Worm (Caenorhabditis elegans) whole organism, late embryonic: ENCODE results near the gene ZK550.2.

Source experiments
- K02D7.2 ChIP-seq: sonication (generic microtip); optimal IDR thresholded peaks from 2 replicates; lab custom pipeline; 2017; ENCODE audit warnings: mild to moderate bottlenecking, missing genetic modification characterization, missing compliant biosample characterization
- dve-1 ChIP-seq: sonication (generic microtip); optimal IDR thresholded peaks from 2 replicates; lab custom pipeline; 2017; ENCODE audit warnings: antibody characterized with exemption, mild to moderate bottlenecking, missing genetic modification characterization, missing compliant biosample characterization
- eyg-1 ChIP-seq: sonication (generic microtip); optimal IDR thresholded peaks from 2 replicates; lab custom pipeline; 2016; ENCODE audit warnings: missing genotype, missing genetic modification characterization, missing compliant biosample characterization
- fax-1 ChIP-seq: sonication (generic microtip); optimal IDR thresholded peaks from 2 replicates; lab custom pipeline; 2016; ENCODE audit warnings: missing genotype, missing genetic modification characterization, missing compliant biosample characterization
- fkh-10 ChIP-seq: fragments of 150-350 bp; optimal IDR thresholded peaks from 2 replicates; lab custom pipeline; 2014; ENCODE audit warnings: missing biosample characterization, missing genetic modification reagents, missing genetic modification characterization
- hlh-30 ChIP-seq: sonication (generic microtip); optimal IDR thresholded peaks from 2 replicates; lab custom pipeline; 2017; ENCODE audit warnings: antibody characterized with exemption, missing genetic modification characterization, missing compliant biosample characterization; ENCODE audit not compliant: insufficient read depth
- pros-1 ChIP-seq: fragments of 150-350 bp; optimal IDR thresholded peaks from 2 replicates; lab custom pipeline; 2014; ENCODE audit warnings: missing biosample characterization, missing genetic modification reagents, missing genetic modification characterization
- ref-2 ChIP-seq: sonication (generic microtip); optimal IDR thresholded peaks from 2 replicates; lab custom pipeline; 2016; ENCODE audit warnings: missing genetic modification characterization, missing compliant biosample characterization
- sox-2 ChIP-seq: fragments of 200-800 bp; sonication (Bioruptor generic); IDR thresholded peaks from 2 replicates; pipeline ENCODE4 v1.3.6; 2022; ENCODE audit warnings: missing genetic modification reagents, missing genetic modification characterization, missing compliant biosample characterization
- zip-5 ChIP-seq: sonication (generic microtip); optimal IDR thresholded peaks from 2 replicates; lab custom pipeline; 2016; ENCODE audit warnings: missing genetic modification characterization, missing compliant biosample characterization

- no peak for TF ChIP-seq pros-1
- TF ChIP-seq fax-1 = no peak
- TF ChIP-seq hlh-30 (tag; lab: Kevin White, UChicago) = no peak
- TF ChIP-seq ref-2 (tag; lab: Kevin White, UChicago) = no peak
- no peak for TF ChIP-seq sox-2 (GFP tag; lab: Robert Waterston, UW)
- no peak for TF ChIP-seq zip-5 (tag; lab: Kevin White, UChicago)
- TF ChIP-seq K02D7.2 (tag; lab: Kevin White, UChicago) = no peak
- no peak for TF ChIP-seq eyg-1
- no peak for TF ChIP-seq fkh-10 (GFP tag; lab: Kevin White, UChicago)
- no peak for TF ChIP-seq dve-1 (tag; lab: Kevin White, UChicago)
Observed at ce11 chrIV:17268628-17269027, 23.2 kb downstream of the ZK550.2 start.
